Worm (Caenorhabditis elegans) whole organism, L3 larva: ENCODE measurements around the gene Y94H6A.2.

Source experiments
- fos-1 ChIP-seq: fragments of 150-350 bp; optimal IDR thresholded peaks from 2 replicates; lab custom pipeline; 2014; ENCODE audit warnings: missing biosample characterization, missing genetic modification characterization
- jun-1 ChIP-seq: fragments of 150-350 bp; optimal IDR thresholded peaks from 2 replicates; lab custom pipeline; 2014; ENCODE audit warnings: missing biosample characterization, missing genetic modification reagents, missing genetic modification characterization

ce11 chrIV:2705675-2706074 lies 24.4 kb upstream of the Y94H6A.2 start:
- TF ChIP-seq jun-1 (tag; lab: Kevin White, UChicago) (no peak), fos-1 (no peak)
